Worm (Caenorhabditis elegans) whole organism, L3 larva: ENCODE data around the gene atf-4.

Experiments
- R02D3.7 ChIP-seq: fragments of 150-350 bp; optimal IDR thresholded peaks from 2 replicates; lab custom pipeline; 2014; ENCODE audit warnings: missing biosample characterization, missing genetic modification characterization
- daf-12 ChIP-seq: fragments of 150-350 bp; optimal IDR thresholded peaks from 2 replicates; lab custom pipeline; 2014; ENCODE audit warnings: missing biosample characterization, missing genetic modification reagents, missing genetic modification characterization
- elt-1 ChIP-seq: fragments of 150-350 bp; optimal IDR thresholded peaks from 2 replicates; lab custom pipeline; 2014; ENCODE audit warnings: missing biosample characterization, missing genetic modification characterization
- lin-39 ChIP-seq: fragments of 150-350 bp; optimal IDR thresholded peaks from 2 replicates; lab custom pipeline; 2018; ENCODE audit warnings: missing biosample characterization, missing genetic modification reagents, missing genetic modification characterization
- nfya-1 ChIP-seq: sonication (generic microtip); optimal IDR thresholded peaks from 2 replicates; lab custom pipeline; 2017; ENCODE audit warnings: missing genetic modification characterization, mild to moderate bottlenecking, missing compliant biosample characterization, antibody characterized with exemption, moderate library complexity; ENCODE audit not compliant: insufficient read depth
- nhr-25 ChIP-seq: sonication (generic microtip); optimal IDR thresholded peaks from 2 replicates; lab custom pipeline; 2017; ENCODE audit warnings: missing biosample characterization, missing genetic modification characterization
- nhr-77 ChIP-seq: fragments of 150-350 bp; optimal IDR thresholded peaks from 2 replicates; lab custom pipeline; 2014; ENCODE audit warnings: missing biosample characterization, missing genetic modification characterization
- skn-1 ChIP-seq: fragments of 150-350 bp; optimal IDR thresholded peaks from 2 replicates; lab custom pipeline; 2014; ENCODE audit warnings: missing biosample characterization, missing genetic modification characterization

DNA sequence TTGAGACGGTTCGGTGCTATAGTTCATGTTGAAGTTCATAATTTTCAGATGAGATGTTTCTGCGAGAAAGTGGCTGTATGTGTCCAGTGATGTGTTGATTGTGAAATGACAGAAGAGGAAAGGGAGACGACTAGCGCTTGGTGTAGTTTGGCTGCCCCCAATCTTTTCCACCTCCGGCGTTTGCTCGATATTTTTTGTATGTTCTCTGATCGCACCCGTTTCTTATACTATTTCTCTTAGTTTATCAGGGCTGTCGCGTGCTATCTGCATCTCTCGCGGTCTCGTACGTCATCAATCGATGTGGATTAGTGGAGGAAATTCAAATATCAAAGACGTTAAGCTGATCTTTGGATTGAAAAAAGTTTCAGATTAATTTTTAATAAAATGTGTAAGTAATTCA, at the start of gene atf-4:
- TF ChIP-seq nhr-77 (tag; lab: Kevin White, UChicago) (no peak), R02D3.7 (tag; lab: Kevin White, UChicago) (no peak), skn-1 (tag; lab: Kevin White, UChicago) (no peak), nhr-25 (peak; percentile 55), daf-12 (tag; lab: Kevin White, UChicago) (no peak), nfya-1 (peak; percentile 74), elt-1 (tag; lab: Kevin White, UChicago) (no peak), lin-39 (peak; percentile 41)
